Fruit fly (Drosophila melanogaster) whole organism, embryonic: Measurements from ENCODE around the gene orb.

Experiments used
- ATbp ChIP-seq: fragments of 200-800 bp; sonication (Bioruptor generic); optimal IDR thresholded peaks from 2 replicates; lab custom pipeline; 2017; ENCODE audit warnings: missing biosample characterization, mild to moderate bottlenecking, missing genetic modification characterization, missing genetic modification reagents
- Asciz ChIP-seq: fragments of 200-800 bp; sonication (Bioruptor generic); optimal IDR thresholded peaks from 2 replicates; lab custom pipeline; 2017; ENCODE audit warnings: missing biosample characterization, mild to moderate bottlenecking, missing genetic modification characterization, missing genetic modification reagents
- CG10321 ChIP-seq: fragments of 200-800 bp; sonication (Bioruptor generic); IDR thresholded peaks from 2 replicates; pipeline ENCODE4 v1.3.6; 2022; ENCODE audit warnings: missing biosample characterization, missing genetic modification characterization
- CG10654 ChIP-seq: fragments of 200-800 bp; sonication (Bioruptor generic); optimal IDR thresholded peaks from 2 replicates; lab custom pipeline; 2016; ENCODE audit warnings: missing biosample characterization, missing genetic modification characterization
- CG11093 ChIP-seq: fragments of 200-800 bp; sonication (Bioruptor generic); IDR thresholded peaks from 3 replicates; pipeline ENCODE4 v1.3.6; 2022; ENCODE audit warnings: missing biosample characterization, missing genetic modification characterization
- CG11398 ChIP-seq: fragments of 200-800 bp; sonication (Bioruptor generic); optimal IDR thresholded peaks from 2 replicates; lab custom pipeline; 2016; ENCODE audit warnings: missing biosample characterization, missing genetic modification characterization
- CG11696 ChIP-seq: fragments of 200-800 bp; sonication (Bioruptor generic); IDR thresholded peaks from 2 replicates; pipeline ENCODE4 v1.3.6; 2022; ENCODE audit warnings: missing biosample characterization, missing genetic modification characterization
- CG13287 ChIP-seq: fragments of 200-800 bp; sonication (Bioruptor generic); IDR thresholded peaks from 2 replicates; pipeline ENCODE4 v1.3.6; 2022; ENCODE audit warnings: missing biosample characterization, missing genetic modification characterization; ENCODE audit not compliant: partially characterized antibody
- CG14050 ChIP-seq: fragments of 200-800 bp; sonication (Bioruptor generic); IDR thresholded peaks from 3 replicates; pipeline ENCODE4 v1.3.6; 2022; ENCODE audit warnings: missing biosample characterization, missing genetic modification characterization
- CG15073 ChIP-seq: fragments of 200-800 bp; sonication (Bioruptor generic); optimal IDR thresholded peaks from 2 replicates; lab custom pipeline; 2016; ENCODE audit warnings: missing biosample characterization, missing genetic modification characterization
- CG16863 ChIP-seq: fragments of 200-800 bp; sonication (Bioruptor generic); optimal IDR thresholded peaks from 3 replicates; lab custom pipeline; 2016; ENCODE audit warnings: missing biosample characterization, missing genetic modification characterization
- CG17361 ChIP-seq: fragments of 200-800 bp; sonication (Bioruptor generic); IDR thresholded peaks from 3 replicates; pipeline ENCODE4 v1.3.6; 2022; ENCODE audit warnings: missing biosample characterization, missing genetic modification characterization
- CG17912 ChIP-seq: fragments of 200-800 bp; sonication (Bioruptor generic); optimal IDR thresholded peaks from 2 replicates; lab custom pipeline; 2018; ENCODE audit warnings: missing biosample characterization, mild to moderate bottlenecking, missing genetic modification characterization
- CG18764 ChIP-seq: fragments of 200-800 bp; sonication (Bioruptor generic); optimal IDR thresholded peaks from 3 replicates; lab custom pipeline; 2016; ENCODE audit warnings: missing biosample characterization, missing genetic modification characterization
- CG33213 ChIP-seq: fragments of 200-800 bp; sonication (Bioruptor generic); optimal IDR thresholded peaks from 3 replicates; lab custom pipeline; 2016; ENCODE audit warnings: missing biosample characterization, missing genetic modification characterization
- CG34376 ChIP-seq: fragments of 200-800 bp; sonication (Bioruptor generic); optimal IDR thresholded peaks from 2 replicates; lab custom pipeline; 2018; ENCODE audit warnings: missing biosample characterization, mild to moderate bottlenecking, missing genetic modification characterization
- CG3726 ChIP-seq: fragments of 200-800 bp; sonication (Bioruptor generic); IDR thresholded peaks from 3 replicates; pipeline ENCODE4, ENCODE4 v1.3.6; 2022; ENCODE audit warnings: missing biosample characterization, missing genetic modification characterization
- Elba2 ChIP-seq: fragments of 200-800 bp; sonication (Bioruptor generic); optimal IDR thresholded peaks from 3 replicates; lab custom pipeline; 2016; ENCODE audit warnings: missing biosample characterization, missing genetic modification characterization
- Neu2 ChIP-seq: fragments of 200-800 bp; sonication (Bioruptor generic); optimal IDR thresholded peaks from 3 replicates; lab custom pipeline; 2016; ENCODE audit warnings: missing biosample characterization, missing genetic modification characterization, borderline replicate concordance
- Nf-YC ChIP-seq: fragments of 200-800 bp; optimal IDR thresholded peaks from 3 replicates; lab custom pipeline; 2019; ENCODE audit warnings: missing biosample characterization, mild to moderate bottlenecking, missing genetic modification characterization, moderate library complexity
- Ptx1 ChIP-seq: fragments of 200-800 bp; sonication (Bioruptor generic); IDR thresholded peaks from 2 replicates; pipeline ENCODE4 v1.3.6; 2022; ENCODE audit warnings: missing biosample characterization, missing genetic modification characterization
- Rfx ChIP-seq: fragments of 200-800 bp; sonication (Bioruptor generic); IDR thresholded peaks from 2 replicates; pipeline ENCODE4 v1.3.6; 2022; ENCODE audit warnings: missing biosample characterization, missing genetic modification characterization
- Ssrp ChIP-seq: fragments of 200-800 bp; sonication (Bioruptor generic); optimal IDR thresholded peaks from 2 replicates; lab custom pipeline; 2018; ENCODE audit warnings: missing biosample characterization, mild to moderate bottlenecking, missing genetic modification characterization, moderate library complexity
- TFAM ChIP-seq: fragments of 200-800 bp; sonication (Bioruptor generic); optimal IDR thresholded peaks from 2 replicates; lab custom pipeline; 2017; ENCODE audit warnings: missing biosample characterization, missing genetic modification characterization, inconsistent platforms
- abd-A ChIP-seq: fragments of 200-800 bp; sonication (Bioruptor generic); optimal IDR thresholded peaks from 3 replicates; lab custom pipeline; 2019; ENCODE audit warnings: missing biosample characterization, mild to moderate bottlenecking, missing genetic modification characterization, moderate library complexity
- ap ChIP-seq: fragments of 200-800 bp; sonication (Bioruptor generic); IDR thresholded peaks from 2 replicates; pipeline ENCODE4 v1.3.6; 2022; ENCODE audit warnings: missing biosample characterization, missing genetic modification characterization
- ase ChIP-seq: fragments of 200-800 bp; sonication (Bioruptor generic); IDR thresholded peaks from 3 replicates; pipeline ENCODE4 v1.3.6; 2022; ENCODE audit warnings: missing biosample characterization, missing genetic modification characterization
- bab2 ChIP-seq: fragments of 200-800 bp; sonication (Bioruptor generic); optimal IDR thresholded peaks from 2 replicates; lab custom pipeline; 2016; ENCODE audit warnings: missing biosample characterization, missing genetic modification characterization
- bigmax ChIP-seq: fragments of 200-800 bp; sonication (Bioruptor generic); optimal IDR thresholded peaks from 2 replicates; lab custom pipeline; 2018; ENCODE audit warnings: missing biosample characterization, mild to moderate bottlenecking, missing genetic modification characterization
- chn ChIP-seq: fragments of 200-800 bp; sonication (Bioruptor generic); optimal IDR thresholded peaks from 2 replicates; lab custom pipeline; 2016; ENCODE audit warnings: missing biosample characterization, missing genetic modification characterization
- crol ChIP-seq: fragments of 200-800 bp; sonication (Bioruptor generic); IDR thresholded peaks from 2 replicates; pipeline ENCODE4 v1.3.6; 2022; ENCODE audit warnings: missing biosample characterization, missing genetic modification characterization
- dan ChIP-seq: fragments of 200-800 bp; sonication (Bioruptor generic); IDR thresholded peaks from 2 replicates; pipeline ENCODE4 v1.3.6; 2022; ENCODE audit warnings: missing biosample characterization, missing genetic modification characterization
- dimm ChIP-seq: fragments of 200-800 bp; sonication (Bioruptor generic); IDR thresholded peaks from 2 replicates; pipeline ENCODE4 v1.3.6; 2022; ENCODE audit warnings: missing biosample characterization, missing genetic modification characterization
- exex ChIP-seq: fragments of 200-800 bp; sonication (Bioruptor generic); optimal IDR thresholded peaks from 4 replicates; lab custom pipeline; 2018; ENCODE audit warnings: missing biosample characterization, mild to moderate bottlenecking, missing genetic modification characterization, moderate library complexity
- fd3F ChIP-seq: fragments of 200-800 bp; sonication (Bioruptor generic); optimal IDR thresholded peaks from 2 replicates; lab custom pipeline; 2018; ENCODE audit warnings: missing biosample characterization, mild to moderate bottlenecking, missing genetic modification characterization, moderate library complexity
- grau ChIP-seq: fragments of 200-800 bp; optimal IDR thresholded peaks from 3 replicates; lab custom pipeline; 2019; ENCODE audit warnings: missing biosample characterization, mild to moderate bottlenecking, missing genetic modification characterization, moderate library complexity
- gsb-n ChIP-seq: fragments of 200-800 bp; sonication (Bioruptor generic); optimal IDR thresholded peaks from 3 replicates; lab custom pipeline; 2018; ENCODE audit warnings: missing biosample characterization, mild to moderate bottlenecking, missing genetic modification characterization
- hb ChIP-seq: fragments of 200-800 bp; sonication (Bioruptor generic); IDR thresholded peaks from 3 replicates; pipeline ENCODE4 v1.3.6; 2022; ENCODE audit warnings: missing biosample characterization, missing genetic modification characterization; ENCODE audit not compliant: partially characterized antibody
- hkb ChIP-seq, 2 experiments: fragments of 200-800 bp in 1 of 2; fragments of >200 bp in 1 of 2; sonication (Bioruptor generic) in 1 of 2; IDR thresholded peaks in 1 of 2; optimal IDR thresholded peaks in 1 of 2; 2 replicates each; pipeline versions ENCODE4 v1.3.6 to Lab custom; 2017 to 2022; ENCODE audit warnings: missing biosample characterization in 1 of 2, missing genetic modification characterization in 1 of 2
- jing ChIP-seq: fragments of 200-800 bp; sonication (Bioruptor generic); optimal IDR thresholded peaks from 2 replicates; lab custom pipeline; 2018; ENCODE audit warnings: missing biosample characterization, mild to moderate bottlenecking, missing genetic modification characterization
- lilli ChIP-seq: fragments of 200-800 bp; sonication (Bioruptor generic); optimal IDR thresholded peaks from 3 replicates; lab custom pipeline; 2016; ENCODE audit warnings: missing biosample characterization, missing genetic modification characterization
- lola ChIP-seq, 3 experiments: fragments of >200 bp in 2 of 3; fragments of 200-800 bp in 1 of 3; sonication (Bioruptor generic) in 1 of 3; optimal IDR thresholded peaks; 2 replicates each; lab custom pipeline; 2017 to 2019; ENCODE audit warnings: missing biosample characterization in 3 of 3, missing genetic modification characterization in 3 of 3, mild to moderate bottlenecking in 1 of 3, moderate library complexity in 1 of 3
- nerfin-1 ChIP-seq: fragments of 200-800 bp; sonication (Bioruptor generic); optimal IDR thresholded peaks from 3 replicates; lab custom pipeline; 2019; ENCODE audit warnings: missing biosample characterization, mild to moderate bottlenecking, missing genetic modification characterization, moderate library complexity
- nom ChIP-seq: fragments of 200-800 bp; sonication (Bioruptor generic); optimal IDR thresholded peaks from 2 replicates; lab custom pipeline; 2017; ENCODE audit warnings: missing biosample characterization, missing genetic modification characterization, mild to moderate bottlenecking, moderate library complexity, missing genetic modification reagents
- pum ChIP-seq: fragments of 200-800 bp; sonication (Bioruptor generic); optimal IDR thresholded peaks from 2 replicates; lab custom pipeline; 2016; ENCODE audit warnings: missing biosample characterization, missing genetic modification characterization
- pzg ChIP-seq: fragments of 200-800 bp; sonication (Bioruptor generic); optimal IDR thresholded peaks from 3 replicates; lab custom pipeline; 2018; ENCODE audit warnings: missing biosample characterization, mild to moderate bottlenecking, missing genetic modification characterization, moderate library complexity
- scrt ChIP-seq: fragments of 200-800 bp; sonication (Bioruptor generic); optimal IDR thresholded peaks from 2 replicates; lab custom pipeline; 2018; ENCODE audit warnings: missing biosample characterization, mild to moderate bottlenecking, missing genetic modification characterization, moderate library complexity
- zfh2 ChIP-seq: fragments of 200-800 bp; sonication (Bioruptor generic); optimal IDR thresholded peaks from 2 replicates; lab custom pipeline; 2016; ENCODE audit warnings: missing biosample characterization, missing genetic modification characterization

orb gene

dm6 chr3R:23293066-23293777 lies 12.6 kb upstream of the orb start (continued):
- TF ChIP-seq bigmax (GFP tag; lab: Kevin White, UChicago) (no peak), Ssrp (tag; lab: Kevin White, UChicago) (peak; percentile 58), ap (GFP tag; lab: Robert Waterston, UW) (no peak), chn (GFP tag; lab: Kevin White, UChicago) (peak; percentile 9), CG10321 (GFP tag; lab: Robert Waterston, UW) (peak; percentile 89), pum (GFP tag; lab: Kevin White, UChicago) (no peak), lola (GFP tag; optimal IDR thresholded peaks at IDR 0.05; lab: Kevin White, UChicago) (peak in 2 of 3 experiments; percentile 61 to 68), nom (peak; percentile 66), CG17361 (GFP tag; lab: Robert Waterston, UW) (peak; percentile 70), CG11696 (GFP tag; lab: Robert Waterston, UW) (peak; percentile 46; the same call in 1 of the 2 replicates), TFAM (no peak), bab2 (GFP tag; lab: Kevin White, UChicago) (no peak), CG11093 (GFP tag; lab: Robert Waterston, UW) (no peak), crol (GFP tag; lab: Robert Waterston, UW) (no peak), CG15073 (GFP tag; lab: Kevin White, UChicago) (no peak), CG10654 (GFP tag; lab: Kevin White, UChicago) (no peak), Ptx1 (peak; percentile 63), nerfin-1 (tag; lab: Kevin White, UChicago) (peak; percentile 35), CG18764 (peak; percentile 1), CG14050 (GFP tag; lab: Robert Waterston, UW) (peak; percentile 51; the same call in 2 of the 3 replicates), CG11398 (GFP tag; lab: Kevin White, UChicago) (no peak), grau (peak; percentile 51), CG13287 (GFP tag; lab: Robert Waterston, UW) (peak; percentile 61; the same call in 1 of the 2 replicates), lilli (GFP tag; lab: Kevin White, UChicago) (peak; percentile 37), jing (GFP tag; lab: Kevin White, UChicago) (peak; percentile 60), hb (GFP tag; lab: Robert Waterston, UW) (no peak), exex (tag; lab: Kevin White, UChicago) (peak; percentile 29), scrt (GFP tag; lab: Kevin White, UChicago) (peak; percentile 55), pzg (GFP tag; lab: Kevin White, UChicago) (no peak), CG16863 (GFP tag; lab: Kevin White, UChicago) (no peak), CG3726 (GFP tag; lab: Robert Waterston, UW) (peak; percentile 45; the same call in 1 of the 3 replicates), dimm (no peak), ase (GFP tag; lab: Robert Waterston, UW) (peak; percentile 49; the same call in 2 of the 3 replicates), Rfx (0 out of 2 replicates have a peak, but pooled peaks have one; percentile 5), Asciz (GFP tag; lab: Kevin White, UChicago) (peak; percentile 3), gsb-n (tag; lab: Kevin White, UChicago) (peak; percentile 42), CG34376 (GFP tag; lab: Kevin White, UChicago) (peak; percentile 26), abd-A (tag; lab: Kevin White, UChicago) (no peak), Nf-YC (tag; lab: Kevin White, UChicago) (peak; percentile 100), Neu2 (GFP tag; lab: Kevin White, UChicago) (no peak), Elba2 (GFP tag; lab: Kevin White, UChicago) (no peak), hkb (optimal IDR thresholded peaks at IDR 0.05; lab: Kevin White, UChicago) (no peak), hkb (GFP tag; IDR thresholded peaks at IDR 0.05; lab: Robert Waterston, UW) (peak; percentile 78), CG33213 (GFP tag; lab: Kevin White, UChicago) (no peak), CG17912 (GFP tag; lab: Kevin White, UChicago) (no peak), ATbp (peak; percentile 60), zfh2 (GFP tag; lab: Kevin White, UChicago) (no peak), dan (no peak), fd3F (GFP tag; lab: Kevin White, UChicago) (no peak)
